Fruit fly (Drosophila melanogaster): ENCODE measurements around the gene CG32079.

DNA sequence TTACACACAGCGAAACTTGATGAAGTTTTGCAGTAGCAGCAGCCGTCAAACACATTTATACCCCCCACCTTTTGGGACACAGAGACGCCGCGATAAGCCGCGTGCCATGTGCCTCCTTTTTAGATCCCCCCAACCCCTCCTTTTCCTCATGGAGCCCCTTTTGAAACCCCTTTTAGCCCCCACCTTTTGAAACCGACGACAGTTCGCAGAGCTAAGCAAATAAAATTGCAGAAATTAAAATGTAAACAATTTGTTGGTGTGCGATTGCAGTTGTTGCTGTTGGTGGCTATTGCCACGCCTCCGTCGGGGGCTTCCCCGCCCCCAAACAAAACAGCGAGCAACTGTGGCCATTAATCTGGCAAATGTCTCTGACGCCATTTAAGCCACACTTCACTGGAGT lies 36.1 kb upstream of the CG32079 start:
- no peak for TF ChIP-seq dac (GFP tag; optimal IDR thresholded peaks at IDR 0.05)
- TF ChIP-seq achi (GFP tag; optimal IDR thresholded peaks at IDR 0.05) = no peak
- no peak for TF ChIP-seq Eip75B (GFP tag; optimal IDR thresholded peaks at IDR 0.05)
- no peak for TF ChIP-seq fd85E (GFP tag; optimal IDR thresholded peaks at IDR 0.05)
